Fruit fly (Drosophila melanogaster): Measurements from ENCODE around the gene Prosalpha4.

The Prosalpha4 gene

dm6 chrX:16323063-16323462 is 47.0 kb downstream of the Prosalpha4 start, which contains the start of the genes CG9917 and CG32579 (continued):
- no peak for TF ChIP-seq ash1 (GFP tag; optimal IDR thresholded peaks at IDR 0.05)
- TF ChIP-seq schlank (tag; optimal IDR thresholded peaks at IDR 0.05): no peak
- peak; percentile 79 for TF ChIP-seq CG7963 (GFP tag; IDR thresholded peaks at IDR 0.05; ENCODE audit: partially characterized antibody)
- no peak for TF ChIP-seq CG6854 (GFP tag; optimal IDR thresholded peaks at IDR 0.05)
- no peak for TF ChIP-seq CG12942 (GFP tag; optimal IDR thresholded peaks at IDR 0.05)
- TF ChIP-seq CG43689 (GFP tag; IDR thresholded peaks at IDR 0.05): no peak
- no peak for TF ChIP-seq CG18764 (GFP tag; optimal IDR thresholded peaks at IDR 0.05)
- TF ChIP-seq CG31365 (tag; optimal IDR thresholded peaks at IDR 0.05): no peak
- no peak for TF ChIP-seq Lhr (GFP tag; optimal IDR thresholded peaks at IDR 0.05)
- TF ChIP-seq rib (GFP tag; IDR thresholded peaks at IDR 0.05): no peak
- TF ChIP-seq CG4328 (GFP tag; optimal IDR thresholded peaks at IDR 0.05): no peak
- no peak for TF ChIP-seq jumu (GFP tag; optimal IDR thresholded peaks at IDR 0.05)
- no peak for TF ChIP-seq mam (GFP tag; optimal IDR thresholded peaks at IDR 0.05)
- TF ChIP-seq bowl (GFP tag; IDR thresholded peaks at IDR 0.05): no peak
- TF ChIP-seq crp (GFP tag; optimal IDR thresholded peaks at IDR 0.05): no peak
- TF ChIP-seq H15 (GFP tag; IDR thresholded peaks at IDR 0.05): no peak
- TF ChIP-seq CG42726 (GFP tag; IDR thresholded peaks at IDR 0.05; ENCODE audit: partially characterized antibody): peak; percentile 72; the same call in 1 of the 2 replicates
- TF ChIP-seq wor (GFP tag; IDR thresholded peaks at IDR 0.05): no peak
- no peak for TF ChIP-seq kni (GFP tag; optimal IDR thresholded peaks at IDR 0.05)
- peak; percentile 86 for TF ChIP-seq amos (GFP tag; IDR thresholded peaks at IDR 0.05; ENCODE audit: partially characterized antibody)
- TF ChIP-seq CG11696 (GFP tag; IDR thresholded peaks at IDR 0.05): no peak
- no peak for TF ChIP-seq CG5180 (GFP tag; optimal IDR thresholded peaks at IDR 0.05)
- TF ChIP-seq CG4360 (GFP tag; IDR thresholded peaks at IDR 0.05): no peak
- no peak for TF ChIP-seq CG12391 (tag; optimal IDR thresholded peaks at IDR 0.05)
- TF ChIP-seq CG3407 (GFP tag; optimal IDR thresholded peaks at IDR 0.05): no peak
- no peak for TF ChIP-seq onecut (GFP tag; IDR thresholded peaks at IDR 0.05)
- TF ChIP-seq disco-r (GFP tag; optimal IDR thresholded peaks at IDR 0.05): no peak
- peak; percentile 83; the same call in 2 of the 4 replicates for TF ChIP-seq chinmo (GFP tag; IDR thresholded peaks at IDR 0.05; ENCODE audit: partially characterized antibody)
- TF ChIP-seq CG4730 (GFP tag; IDR thresholded peaks at IDR 0.05): no peak
- no peak for TF ChIP-seq CG12219 (GFP tag; optimal IDR thresholded peaks at IDR 0.05)
- TF ChIP-seq CG5953 (GFP tag; IDR thresholded peaks at IDR 0.05): no peak
- TF ChIP-seq CG10979 (tag; optimal IDR thresholded peaks at IDR 0.05): no peak
- TF ChIP-seq CG31224 (GFP tag; IDR thresholded peaks at IDR 0.05): no peak
- TF ChIP-seq CG2199 (GFP tag; IDR thresholded peaks at IDR 0.05): no peak
- TF ChIP-seq Blimp-1 (GFP tag; optimal IDR thresholded peaks at IDR 0.05): no peak
- no peak for TF ChIP-seq dimm (GFP tag; IDR thresholded peaks at IDR 0.05)
- TF ChIP-seq tll (GFP tag; optimal IDR thresholded peaks at IDR 0.05): no peak
- no peak for TF ChIP-seq Spps (tag; optimal IDR thresholded peaks at IDR 0.05)
- TF ChIP-seq Nf-YA (GFP tag; IDR thresholded peaks at IDR 0.05): no peak
- no peak for TF ChIP-seq Side (GFP tag; optimal IDR thresholded peaks at IDR 0.05)
- no peak for TF ChIP-seq CG8924 (tag; optimal IDR thresholded peaks at IDR 0.05)
- TF ChIP-seq lbe (GFP tag; optimal IDR thresholded peaks at IDR 0.05): no peak
- TF ChIP-seq HLH4C (GFP tag; IDR thresholded peaks at IDR 0.05; ENCODE audit: partially characterized antibody): peak; percentile 82
- TF ChIP-seq Adf1 (GFP tag; IDR thresholded peaks at IDR 0.05): peak; percentile 15; the same call in 1 of the 2 replicates
- no peak for TF ChIP-seq dan (GFP tag; IDR thresholded peaks at IDR 0.05)
- peak; percentile 85 for TF ChIP-seq CG13287 (GFP tag; IDR thresholded peaks at IDR 0.05; ENCODE audit: partially characterized antibody)
- TF ChIP-seq dmrt11E (tag; optimal IDR thresholded peaks at IDR 0.05): no peak
- TF ChIP-seq pnt (GFP tag; optimal IDR thresholded peaks at IDR 0.05): no peak
- TF ChIP-seq CG11093 (GFP tag; IDR thresholded peaks at IDR 0.05): no peak
- TF ChIP-seq vnd (GFP tag; IDR thresholded peaks at IDR 0.05; ENCODE audit: partially characterized antibody): peak; percentile 65; the same call in 2 of the 3 replicates
- no peak for TF ChIP-seq mirr (GFP tag; optimal IDR thresholded peaks at IDR 0.05)
